Worm (Caenorhabditis elegans): ENCODE data around the gene srw-107.

Gene srw-107

DNA sequence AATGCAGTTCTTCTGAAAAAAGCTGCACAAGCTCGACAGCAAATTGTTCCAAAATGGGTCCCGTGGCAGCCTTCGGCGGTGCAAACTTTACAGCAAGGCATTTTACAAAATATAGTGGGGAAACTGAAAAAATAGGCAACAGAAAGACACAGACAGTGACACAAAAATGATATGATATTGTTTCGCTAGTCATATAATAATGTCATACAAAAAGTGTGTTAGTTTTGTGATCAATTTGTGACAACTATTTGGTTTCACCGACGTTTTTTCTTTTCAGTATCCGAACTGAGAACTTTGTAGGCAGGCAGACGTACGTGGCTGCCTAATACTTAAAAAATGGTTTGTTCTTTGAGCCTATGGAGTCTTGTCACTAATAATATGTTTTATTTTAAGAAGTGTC is 2.0 kb downstream of the srw-107 start, which contains the start of gene nhr-210:
TSS of gene nhr-210 (minus strand) at position 101 of the 400 bp plus-strand sequence.
- TF ChIP-seq lin-40 (tag; optimal IDR thresholded peaks at IDR 0.05) (no peak), nhr-80 (tag; optimal IDR thresholded peaks at IDR 0.05) (peak; percentile 44)

- TF ChIP-seq nfya-1 (tag; optimal IDR thresholded peaks at IDR 0.05; ENCODE audit: borderline replicate concordance, insufficient read depth): no peak
- no peak for TF ChIP-seq mel-28 (tag; optimal IDR thresholded peaks at IDR 0.05; ENCODE audit: borderline replicate concordance)
- TF ChIP-seq dpff-1 (tag; optimal IDR thresholded peaks at IDR 0.05): no peak
- no peak for TF ChIP-seq let-607 (tag; optimal IDR thresholded peaks at IDR 0.05)
- no peak for TF ChIP-seq unc-130 (GFP tag; optimal IDR thresholded peaks at IDR 0.05)
- no peak for TF ChIP-seq Y79H2A.3 (GFP tag; conservative IDR thresholded peaks at IDR 0.05)
- TF ChIP-seq sdz-38 (tag; optimal IDR thresholded peaks at IDR 0.05): no peak
- no peak for TF ChIP-seq chd-7 (tag; optimal IDR thresholded peaks at IDR 0.05)
- TF ChIP-seq mcd-1 (GFP tag; IDR thresholded peaks at IDR 0.05): no peak
- no peak for TF ChIP-seq ceh-27 (GFP tag; optimal IDR thresholded peaks at IDR 0.05)
Measured at ce11 chrV:512420-512819, 9.0 kb downstream of the srw-107 start, which contains the start of gene srh-37. Gene srh-37 (minus strand): TSS chrV:512520.

ce11 chrV:505191-505590 is 16.2 kb downstream of the srw-107 start, which contains the start of gene srlf-19:
Gene srlf-19 (plus strand): TSS chrV:505491.
- no peak for TF ChIP-seq mxl-1 (tag; optimal IDR thresholded peaks at IDR 0.05)
- TF ChIP-seq lag-1 (GFP tag; IDR thresholded peaks at IDR 0.05): no peak
- TF ChIP-seq lin-54 (GFP tag; optimal IDR thresholded peaks at IDR 0.05): no peak
- no peak for TF ChIP-seq ztf-22 (GFP tag; optimal IDR thresholded peaks at IDR 0.05)
- TF ChIP-seq snpc-3.4 (tag; optimal IDR thresholded peaks at IDR 0.05): no peak
- TF ChIP-seq pha-4 (tag; optimal IDR thresholded peaks at IDR 0.05): no peak
- TF ChIP-seq bed-1 (GFP tag; IDR thresholded peaks at IDR 0.05): no peak
- TF ChIP-seq lsl-1 (GFP tag; optimal IDR thresholded peaks at IDR 0.05): no peak
- TF ChIP-seq sptf-2 (GFP tag; optimal IDR thresholded peaks at IDR 0.05): no peak
- no peak for TF ChIP-seq egl-44 (GFP tag; IDR thresholded peaks at IDR 0.05)
- no peak for TF ChIP-seq Y95B8A.8 (GFP tag; IDR thresholded peaks at IDR 0.05)
- TF ChIP-seq B0019.2 (GFP tag; conservative IDR thresholded peaks at IDR 0.05): no peak
- TF ChIP-seq die-1 (tag; optimal IDR thresholded peaks at IDR 0.05): no peak
- no peak for TF ChIP-seq lsy-27 (tag; optimal IDR thresholded peaks at IDR 0.05; ENCODE audit: borderline replicate concordance, insufficient read depth)
- TF ChIP-seq ceh-58 (GFP tag; IDR thresholded peaks at IDR 0.05): no peak
- TF ChIP-seq ekl-4 (GFP tag; IDR thresholded peaks at IDR 0.05): no peak

- TF ChIP-seq unc-130 (GFP tag; optimal IDR thresholded peaks at IDR 0.05) (no peak), lin-35 (GFP tag; optimal IDR thresholded peaks at IDR 0.05) (no peak), fkh-3 (tag; optimal IDR thresholded peaks at IDR 0.05) (no peak), hlh-26 (GFP tag; conservative IDR thresholded peaks at IDR 0.05) (no peak), aptf-3 (GFP tag; IDR thresholded peaks at IDR 0.05) (no peak), F22D6.2 (tag; optimal IDR thresholded peaks at IDR 0.05) (no peak), egl-44 (GFP tag; IDR thresholded peaks at IDR 0.05) (no peak), F52B5.7 (tag; optimal IDR thresholded peaks at IDR 0.05) (no peak)
Measured at ce11 chrV:503728-504127, 17.7 kb downstream of the srw-107 start, which contains the start of gene srlf-35. Gene srlf-35 (plus strand): TSS chrV:504028.

All from whole organism, young adult.